Worm (Caenorhabditis elegans): ENCODE data around the gene cnnm-5.
A peak's percentile ranks its signal among the peaks of the same experiment; 100 is the strongest.

The cnnm-5 gene

DNA sequence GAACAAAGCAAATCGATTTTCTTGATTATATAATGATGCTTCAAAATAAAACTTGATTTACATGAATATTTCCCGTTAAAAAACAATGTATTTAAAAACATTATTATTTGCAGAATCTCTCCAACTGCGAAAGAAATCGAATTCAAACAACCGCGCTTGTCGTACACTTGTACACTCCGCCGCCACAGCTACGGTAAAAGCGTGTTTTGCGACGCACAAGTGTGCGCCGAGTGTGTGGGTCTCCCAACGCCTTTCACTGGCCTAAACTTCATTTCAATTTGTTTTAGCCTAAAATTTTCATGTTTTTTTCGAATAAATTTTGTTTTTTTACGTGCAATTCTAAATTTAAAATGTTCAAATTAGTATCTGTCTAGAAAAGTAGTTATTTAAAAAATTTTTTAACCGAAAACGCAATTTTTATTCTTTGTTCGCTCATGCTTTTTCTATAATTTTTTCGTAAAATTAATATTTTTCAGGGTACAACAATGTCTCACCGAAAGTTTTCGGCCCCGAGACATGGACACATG, 38.4 kb upstream of the cnnm-5 start, which contains the start of gene rpl-3 (continued):
- TF ChIP-seq hrde-1 (tag; optimal IDR thresholded peaks at IDR 0.05; ENCODE audit: borderline replicate concordance) (peak; percentile 98), ztf-25 (GFP tag; IDR thresholded peaks at IDR 0.05) (peak; percentile 96), hsf-1 (GFP tag; IDR thresholded peaks at IDR 0.05) (peak; percentile 97), attf-3 (GFP tag; conservative IDR thresholded peaks at IDR 0.05) (peak; percentile 94), F52B5.7 (tag; optimal IDR thresholded peaks at IDR 0.05) (peak; percentile 100), ztf-22 (GFP tag; optimal IDR thresholded peaks at IDR 0.05) (peak; percentile 100), nhr-80 (tag; optimal IDR thresholded peaks at IDR 0.05) (peak; percentile 100), F57C9.4 (tag; optimal IDR thresholded peaks at IDR 0.05) (peak; percentile 99), madf-6 (GFP tag; IDR thresholded peaks at IDR 0.05) (peak; percentile 99), mxl-1 (tag; optimal IDR thresholded peaks at IDR 0.05) (peak; percentile 92), dpff-1 (tag; optimal IDR thresholded peaks at IDR 0.05) (peak; percentile 100), egrh-3 (GFP tag; IDR thresholded peaks at IDR 0.05) (peak; percentile 94), repo-1 (tag; optimal IDR thresholded peaks at IDR 0.05) (peak; percentile 100), C06A6.2 (GFP tag; conservative IDR thresholded peaks at IDR 0.05) (peak; percentile 100), ztf-3 (GFP tag; optimal IDR thresholded peaks at IDR 0.05) (peak; percentile 99), D2030.7 (GFP tag; IDR thresholded peaks at IDR 0.05) (peak; percentile 100), bed-2 (GFP tag; IDR thresholded peaks at IDR 0.05) (peak; percentile 98), nfya-1 (tag; optimal IDR thresholded peaks at IDR 0.05; ENCODE audit: borderline replicate concordance, insufficient read depth) (no peak), F37B4.10 (GFP tag; IDR thresholded peaks at IDR 0.05) (peak; percentile 100), let-526 (GFP tag; IDR thresholded peaks at IDR 0.05) (peak; percentile 100), snpc-4 (GFP tag; optimal IDR thresholded peaks at IDR 0.05) (peak; percentile 95), snpc-4 (tag; optimal IDR thresholded peaks at IDR 0.05) (peak; percentile 94 to 96 (median 96)), gei-17 (GFP tag; optimal IDR thresholded peaks at IDR 0.05) (peak; percentile 95), bed-1 (GFP tag; IDR thresholded peaks at IDR 0.05) (peak; percentile 99), Y56A3A.18 (GFP tag; IDR thresholded peaks at IDR 0.05) (peak; percentile 100), K12H6.12 (tag; optimal IDR thresholded peaks at IDR 0.05) (peak; percentile 100), sdz-38 (tag; optimal IDR thresholded peaks at IDR 0.05) (no peak), madf-3 (GFP tag; IDR thresholded peaks at IDR 0.05) (peak; percentile 99), dox-1 (GFP tag; IDR thresholded peaks at IDR 0.05) (peak; percentile 100), zfh-2 (GFP tag; conservative IDR thresholded peaks at IDR 0.05) (peak; percentile 98), lag-1 (GFP tag; IDR thresholded peaks at IDR 0.05) (peak; percentile 97), egl-44 (GFP tag; IDR thresholded peaks at IDR 0.05) (peak; percentile 99), nfya-2 (GFP tag; IDR thresholded peaks at IDR 0.05) (peak; percentile 98), attf-5 (GFP tag; optimal IDR thresholded peaks at IDR 0.05) (peak; percentile 100), B0035.1 (tag; optimal IDR thresholded peaks at IDR 0.05) (peak; percentile 97), let-607 (tag; optimal IDR thresholded peaks at IDR 0.05) (peak; percentile 96 to 97), lsy-27 (tag; optimal IDR thresholded peaks at IDR 0.05; ENCODE audit: borderline replicate concordance, insufficient read depth) (peak; percentile 54), ZK185.1 (tag; optimal IDR thresholded peaks at IDR 0.05; ENCODE audit: poor library complexity, severe bottlenecking) (peak; percentile 99), rcor-1 (GFP tag; IDR thresholded peaks at IDR 0.05) (peak; percentile 100), Y95B8A.8 (GFP tag; IDR thresholded peaks at IDR 0.05) (peak; percentile 100), lsl-1 (GFP tag; optimal IDR thresholded peaks at IDR 0.05) (peak; percentile 100), unc-130 (GFP tag; optimal IDR thresholded peaks at IDR 0.05) (peak; percentile 98), lin-40 (tag; optimal IDR thresholded peaks at IDR 0.05) (peak; percentile 99), rpc-1 (optimal IDR thresholded peaks at IDR 0.05) (peak; percentile 52), rpc-1 (tag; optimal IDR thresholded peaks at IDR 0.05) (peak; percentile 21), fkh-3 (tag; optimal IDR thresholded peaks at IDR 0.05) (peak; percentile 96), madf-8 (GFP tag; conservative IDR thresholded peaks at IDR 0.05) (peak; percentile 96), hmg-20 (GFP tag; IDR thresholded peaks at IDR 0.05) (peak; percentile 98)
